Worm (Caenorhabditis elegans): ENCODE results near the gene lipl-1.

DNA sequence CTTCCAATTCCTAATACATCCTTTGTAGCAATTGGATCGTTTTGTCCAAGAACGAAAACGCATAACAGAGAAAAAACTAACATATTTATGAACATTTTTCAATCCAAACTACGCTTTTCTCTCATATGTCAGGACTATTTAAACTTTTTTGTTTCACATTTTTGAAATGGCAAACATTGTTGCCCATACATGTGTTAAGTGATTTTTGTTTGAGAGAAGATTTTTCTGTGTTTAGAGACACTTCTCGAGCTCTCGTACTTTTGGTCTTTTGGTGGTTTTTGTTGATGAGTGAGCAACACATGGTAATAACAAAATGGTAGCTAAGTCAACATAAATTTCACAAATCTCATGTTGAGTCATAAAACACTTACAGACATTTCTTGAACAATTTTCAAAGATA lies 14.7 kb upstream of the lipl-1 start, which contains the start of gene ttr-28:
- TF ChIP-seq pqm-1 (tag; optimal IDR thresholded peaks at IDR 0.05) = no peak
- no peak for TF ChIP-seq lin-13 (GFP tag; optimal IDR thresholded peaks at IDR 0.05)
- TF ChIP-seq ztf-11 (tag; optimal IDR thresholded peaks at IDR 0.05) = no peak
- no peak for TF ChIP-seq lsy-2 (tag; optimal IDR thresholded peaks at IDR 0.05)

Measured in whole organism, L1 larva.